Worm (Caenorhabditis elegans) whole organism, L2 larva: ENCODE measurements around the gene K01A11.1.

Source experiments
- R02D3.7 ChIP-seq: fragments of 150-350 bp; optimal IDR thresholded peaks from 2 replicates; lab custom pipeline; 2014; ENCODE audit warnings: missing biosample characterization, missing genetic modification characterization
- ama-1 ChIP-seq: fragments of 150-350 bp; optimal IDR thresholded peaks from 2 replicates; lab custom pipeline; 2018; ENCODE audit warnings: inconsistent platforms
- nhr-237 ChIP-seq: fragments of 150-350 bp; optimal IDR thresholded peaks from 2 replicates; lab custom pipeline; 2014; ENCODE audit warnings: missing biosample characterization, missing genetic modification characterization
- sma-3 ChIP-seq: sonication (generic microtip); optimal IDR thresholded peaks from 2 replicates; lab custom pipeline; 2016; ENCODE audit warnings: missing genetic modification reagents, missing genetic modification characterization, missing compliant biosample characterization

- TF ChIP-seq R02D3.7 (tag; lab: Kevin White, UChicago), result no peak
- TF ChIP-seq nhr-237 (tag; lab: Kevin White, UChicago), result no peak
- no peak for TF ChIP-seq ama-1 (lab: Kevin White, UChicago)
- no peak for TF ChIP-seq sma-3
Observed at ce11 chrIII:3470973-3471372, 39.7 kb upstream of the K01A11.1 start.
